Fruit fly (Drosophila melanogaster): ENCODE data around the gene CG10877.

- TF ChIP-seq CG31388 (GFP tag; optimal IDR thresholded peaks at IDR 0.05): no peak
- no peak for TF ChIP-seq fd3F (GFP tag; optimal IDR thresholded peaks at IDR 0.05)
- TF ChIP-seq CG2875 (GFP tag; optimal IDR thresholded peaks at IDR 0.05): no peak
- TF ChIP-seq ttk (GFP tag; IDR thresholded peaks at IDR 0.05): no peak
- TF ChIP-seq ranshi (GFP tag; IDR thresholded peaks at IDR 0.05): no peak
- no peak for TF ChIP-seq CG5180 (GFP tag; optimal IDR thresholded peaks at IDR 0.05)
- TF ChIP-seq CG10267 (tag; optimal IDR thresholded peaks at IDR 0.05): no peak
- no peak for TF ChIP-seq CG12299 (tag; optimal IDR thresholded peaks at IDR 0.05)
Observed at dm6 chr3R:20602599-20602998, 38.7 kb upstream of the CG10877 start.
